Worm (Caenorhabditis elegans) whole organism, young adult: ENCODE results near the gene W02B12.16.

Source experiments
- F57C9.4 ChIP-seq: sonication (generic microtip); optimal IDR thresholded peaks from 2 replicates; lab custom pipeline; 2017; ENCODE audit warnings: mild to moderate bottlenecking, missing genetic modification characterization, missing compliant biosample characterization
- athp-1 ChIP-seq: sonication (generic microtip); optimal IDR thresholded peaks from 2 replicates; lab custom pipeline; 2017; ENCODE audit warnings: mild to moderate bottlenecking, missing genetic modification characterization, missing compliant biosample characterization
- dox-1 ChIP-seq: fragments of 200-800 bp; sonication (Bioruptor generic); IDR thresholded peaks from 2 replicates; pipeline ENCODE4 v1.3.6; 2022; ENCODE audit warnings: missing genetic modification reagents, missing genetic modification characterization, missing compliant biosample characterization
- egl-18 ChIP-seq: fragments of 200-800 bp; sonication (Bioruptor generic); IDR thresholded peaks from 2 replicates; pipeline ENCODE4 v1.3.6; 2022; ENCODE audit warnings: missing genetic modification reagents, missing genetic modification characterization, missing compliant biosample characterization
- egrh-3 ChIP-seq: fragments of 200-800 bp; sonication (Bioruptor generic); IDR thresholded peaks from 2 replicates; pipeline ENCODE4 v1.3.6; 2022; ENCODE audit warnings: missing genetic modification reagents, missing genetic modification characterization, missing compliant biosample characterization
- nfya-1 ChIP-seq: sonication (generic microtip); optimal IDR thresholded peaks from 2 replicates; lab custom pipeline; 2017; ENCODE audit warnings: antibody characterized with exemption, missing compliant biosample characterization, missing genetic modification characterization, borderline replicate concordance; ENCODE audit not compliant: insufficient read depth
- nhr-80 ChIP-seq: sonication (generic microtip); optimal IDR thresholded peaks from 2 replicates; lab custom pipeline; 2016; ENCODE audit warnings: missing genetic modification characterization, missing compliant biosample characterization
- nhr-90 ChIP-seq: sonication (generic microtip); optimal IDR thresholded peaks from 2 replicates; lab custom pipeline; 2016; ENCODE audit warnings: missing genotype, mild to moderate bottlenecking, missing genetic modification characterization, missing compliant biosample characterization
- pbrm-1 ChIP-seq: fragments of 200-800 bp; sonication (Bioruptor generic); IDR thresholded peaks from 2 replicates; pipeline ENCODE4 v1.3.6; 2022; ENCODE audit warnings: missing genetic modification reagents, missing genetic modification characterization, missing compliant biosample characterization
- pha-4 ChIP-seq: fragments of 150-350 bp; sonication (generic microtip); optimal IDR thresholded peaks from 2 replicates; lab custom pipeline; 2014; ENCODE audit warnings: missing biosample characterization, missing genetic modification reagents, missing genetic modification characterization
- ztf-25 ChIP-seq: fragments of 200-800 bp; sonication (Bioruptor generic); IDR thresholded peaks from 2 replicates; pipeline ENCODE4 v1.3.6; 2022; ENCODE audit warnings: missing genetic modification reagents, missing genetic modification characterization, missing compliant biosample characterization

DNA sequence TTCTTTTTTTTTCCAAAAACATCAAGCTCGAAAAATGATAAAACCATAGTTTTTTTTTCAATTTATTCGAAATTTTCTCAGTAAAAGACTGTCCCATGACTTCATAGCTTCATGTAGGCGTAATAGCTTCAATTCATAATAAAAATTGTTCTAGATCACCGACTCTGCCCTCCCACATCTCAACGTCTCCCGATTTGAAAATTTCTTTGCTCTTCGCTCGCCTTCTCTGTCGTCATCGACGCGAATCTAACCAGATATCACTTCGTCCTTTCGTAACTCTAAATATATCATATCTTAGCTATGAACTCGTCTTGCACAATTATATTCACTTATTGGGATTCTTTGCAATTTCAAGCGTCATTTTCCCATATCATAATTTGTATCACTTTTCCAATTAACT, 38.5 kb upstream of the W02B12.16 start, which contains the start of gene srh-44:
- TF ChIP-seq ztf-25 (no peak), egl-18 (GFP tag; lab: Robert Waterston, UW) (no peak), pha-4 (tag; lab: Kevin White, UChicago) (no peak), nhr-90 (no peak), nfya-1 (tag; lab: Kevin White, UChicago) (no peak), dox-1 (GFP tag; lab: Robert Waterston, UW) (no peak), F57C9.4 (tag; lab: Kevin White, UChicago) (no peak), egrh-3 (GFP tag; lab: Robert Waterston, UW) (no peak), pbrm-1 (GFP tag; lab: Robert Waterston, UW) (no peak), nhr-80 (tag; lab: Kevin White, UChicago) (no peak), athp-1 (no peak)
